Fruit fly (Drosophila melanogaster) whole organism, embryonic: ENCODE results near the gene Srp14.

Experiments
- Abd-B ChIP-seq: fragments of 200-800 bp; sonication (Bioruptor generic); optimal IDR thresholded peaks from 2 replicates; lab custom pipeline; 2018; ENCODE audit warnings: missing biosample characterization, mild to moderate bottlenecking, missing genetic modification characterization, moderate library complexity
- CG12155 ChIP-seq: fragments of 200-800 bp; sonication (Bioruptor generic); optimal IDR thresholded peaks from 3 replicates; lab custom pipeline; 2016; ENCODE audit warnings: missing biosample characterization, missing genetic modification characterization
- CG14965 ChIP-seq: fragments of 200-800 bp; sonication (Bioruptor generic); optimal IDR thresholded peaks from 2 replicates; lab custom pipeline; 2016; ENCODE audit warnings: missing biosample characterization, missing genetic modification characterization, borderline replicate concordance
- CG1602 ChIP-seq: fragments of 200-800 bp; sonication (Bioruptor generic); optimal IDR thresholded peaks from 3 replicates; lab custom pipeline; 2016; ENCODE audit warnings: missing biosample characterization, missing genetic modification characterization
- CG16813 ChIP-seq: fragments of 200-800 bp; sonication (Bioruptor generic); IDR thresholded peaks from 3 replicates; pipeline ENCODE4 v1.3.6; 2022; ENCODE audit warnings: missing biosample characterization, missing genetic modification characterization; ENCODE audit not compliant: partially characterized antibody
- CG16863 ChIP-seq: fragments of 200-800 bp; sonication (Bioruptor generic); optimal IDR thresholded peaks from 3 replicates; lab custom pipeline; 2016; ENCODE audit warnings: missing biosample characterization, missing genetic modification characterization
- CG17612 ChIP-seq: fragments of 200-800 bp; sonication (Bioruptor generic); IDR thresholded peaks from 2 replicates; pipeline ENCODE4 v1.3.6; 2022; ENCODE audit warnings: missing biosample characterization, missing genetic modification characterization
- CG3163 ChIP-seq: fragments of 200-800 bp; sonication (Bioruptor generic); optimal IDR thresholded peaks from 3 replicates; lab custom pipeline; 2016; ENCODE audit warnings: missing biosample characterization, missing genetic modification characterization
- CG32767 ChIP-seq: fragments of 200-800 bp; sonication (Bioruptor generic); IDR thresholded peaks from 2 replicates; pipeline ENCODE4 v1.3.6; 2022; ENCODE audit warnings: missing biosample characterization, missing genetic modification characterization
- CG33557 ChIP-seq: fragments of 200-800 bp; sonication (Bioruptor generic); optimal IDR thresholded peaks from 2 replicates; lab custom pipeline; 2019; ENCODE audit warnings: missing biosample characterization, mild to moderate bottlenecking, missing genetic modification characterization, moderate library complexity
- CG34422 ChIP-seq: fragments of 200-800 bp; sonication (Bioruptor generic); IDR thresholded peaks from 3 replicates; pipeline ENCODE4 v1.3.6; 2022; ENCODE audit warnings: missing biosample characterization, missing genetic modification characterization
- CG3726 ChIP-seq: fragments of 200-800 bp; sonication (Bioruptor generic); IDR thresholded peaks from 3 replicates; pipeline ENCODE4, ENCODE4 v1.3.6; 2022; ENCODE audit warnings: missing biosample characterization, missing genetic modification characterization
- CG42726 ChIP-seq: fragments of 200-800 bp; sonication (Bioruptor generic); IDR thresholded peaks from 2 replicates; pipeline ENCODE4 v1.3.6; 2022; ENCODE audit warnings: missing biosample characterization, missing genetic modification characterization; ENCODE audit not compliant: partially characterized antibody
- CG4424 ChIP-seq: fragments of 200-800 bp; sonication (Bioruptor generic); optimal IDR thresholded peaks from 3 replicates; lab custom pipeline; 2016; ENCODE audit warnings: missing biosample characterization, missing genetic modification characterization
- CG5953 ChIP-seq: fragments of 200-800 bp; sonication (Bioruptor generic); IDR thresholded peaks from 2 replicates; pipeline ENCODE4 v1.3.6; 2022; ENCODE audit warnings: missing biosample characterization, missing genetic modification characterization
- CG7372 ChIP-seq: fragments of 200-800 bp; sonication (Bioruptor generic); IDR thresholded peaks from 2 replicates; pipeline ENCODE4 v1.3.6; 2022; ENCODE audit warnings: missing biosample characterization, missing genetic modification characterization
- CG7786 ChIP-seq: fragments of 200-800 bp; sonication (Bioruptor generic); optimal IDR thresholded peaks from 2 replicates; lab custom pipeline; 2016; ENCODE audit warnings: missing biosample characterization, missing genetic modification characterization
- CG7963 ChIP-seq: fragments of 200-800 bp; sonication (Bioruptor generic); IDR thresholded peaks from 3 replicates; pipeline ENCODE4 v1.3.6; 2022; ENCODE audit warnings: missing biosample characterization, missing genetic modification characterization; ENCODE audit not compliant: partially characterized antibody
- CG8290 ChIP-seq, 3 experiments: fragments of 200-800 bp; sonication (Bioruptor generic); optimal IDR thresholded peaks; 2 replicates each; lab custom pipeline; 2016 to 2019; ENCODE audit warnings: missing biosample characterization in 3 of 3, missing genetic modification characterization in 3 of 3, mild to moderate bottlenecking in 2 of 3, moderate library complexity in 1 of 3
- CG8478 ChIP-seq: fragments of >200 bp; optimal IDR thresholded peaks from 2 replicates; lab custom pipeline; 2018
- Dad ChIP-seq: fragments of 200-800 bp; sonication (Bioruptor generic); optimal IDR thresholded peaks from 3 replicates; lab custom pipeline; 2016; ENCODE audit warnings: missing biosample characterization, missing genetic modification characterization
- Dfd ChIP-seq, 2 experiments: fragments of >200 bp; optimal IDR thresholded peaks; 2 replicates each; lab custom pipeline; 2017; ENCODE audit warnings: missing biosample characterization in 2 of 2, missing genetic modification characterization in 2 of 2
- Doc3 ChIP-seq: fragments of 200-800 bp; sonication (Bioruptor generic); IDR thresholded peaks from 3 replicates; pipeline ENCODE4 v1.3.6; 2022; ENCODE audit warnings: missing biosample characterization, missing genetic modification characterization; ENCODE audit not compliant: partially characterized antibody
- Gsc ChIP-seq: fragments of 200-800 bp; sonication (Bioruptor generic); IDR thresholded peaks from 2 replicates; pipeline ENCODE4 v1.3.6; 2022; ENCODE audit warnings: missing biosample characterization, missing genetic modification characterization
- Hey ChIP-seq: fragments of 200-800 bp; sonication (Bioruptor generic); optimal IDR thresholded peaks from 3 replicates; lab custom pipeline; 2018; ENCODE audit warnings: missing biosample characterization, mild to moderate bottlenecking, missing genetic modification characterization
- HmgD ChIP-seq: fragments of 200-800 bp; sonication (Bioruptor generic); optimal IDR thresholded peaks from 3 replicates; lab custom pipeline; 2016; ENCODE audit warnings: missing biosample characterization, missing genetic modification characterization
- HmgZ ChIP-seq: fragments of 200-800 bp; sonication (Bioruptor generic); optimal IDR thresholded peaks from 2 replicates; lab custom pipeline; 2018; ENCODE audit warnings: missing biosample characterization, mild to moderate bottlenecking, missing genetic modification characterization
- Hmr ChIP-seq: fragments of 200-800 bp; sonication (Bioruptor generic); optimal IDR thresholded peaks from 3 replicates; lab custom pipeline; 2017; ENCODE audit warnings: mild to moderate bottlenecking, missing biosample characterization, missing genetic modification reagents, missing genetic modification characterization
- Kr ChIP-seq: fragments of 200-800 bp; sonication (Bioruptor generic); optimal IDR thresholded peaks from 2 replicates; lab custom pipeline; 2017; ENCODE audit warnings: missing biosample characterization, mild to moderate bottlenecking, missing genetic modification characterization
- Meics ChIP-seq: fragments of 200-800 bp; sonication (Bioruptor generic); optimal IDR thresholded peaks from 2 replicates; lab custom pipeline; 2017; ENCODE audit warnings: missing biosample characterization, mild to moderate bottlenecking, missing genetic modification characterization
- Ptx1 ChIP-seq: fragments of 200-800 bp; sonication (Bioruptor generic); IDR thresholded peaks from 2 replicates; pipeline ENCODE4 v1.3.6; 2022; ENCODE audit warnings: missing biosample characterization, missing genetic modification characterization
- Sry-β ChIP-seq: fragments of 200-800 bp; sonication (Bioruptor generic); optimal IDR thresholded peaks from 2 replicates; lab custom pipeline; 2018; ENCODE audit warnings: missing biosample characterization, mild to moderate bottlenecking, missing genetic modification characterization, moderate library complexity
- Ssrp ChIP-seq: fragments of 200-800 bp; sonication (Bioruptor generic); optimal IDR thresholded peaks from 2 replicates; lab custom pipeline; 2018; ENCODE audit warnings: missing biosample characterization, mild to moderate bottlenecking, missing genetic modification characterization, moderate library complexity
- Vsx1 ChIP-seq: fragments of 200-800 bp; sonication (Bioruptor generic); optimal IDR thresholded peaks from 2 replicates; lab custom pipeline; 2017; ENCODE audit warnings: missing biosample characterization, mild to moderate bottlenecking, missing genetic modification characterization, missing genetic modification reagents
- bab2 ChIP-seq: fragments of 200-800 bp; sonication (Bioruptor generic); optimal IDR thresholded peaks from 2 replicates; lab custom pipeline; 2016; ENCODE audit warnings: missing biosample characterization, missing genetic modification characterization
- cas ChIP-seq: fragments of 200-800 bp; sonication (Bioruptor generic); IDR thresholded peaks from 2 replicates; pipeline ENCODE4 v1.3.6; 2022; ENCODE audit warnings: missing biosample characterization, missing genetic modification characterization
- dmrt11E ChIP-seq: fragments of 200-800 bp; sonication (Bioruptor generic); optimal IDR thresholded peaks from 3 replicates; lab custom pipeline; 2018; ENCODE audit warnings: missing biosample characterization, mild to moderate bottlenecking, missing genetic modification characterization, moderate library complexity
- fru ChIP-seq: fragments of >200 bp; optimal IDR thresholded peaks from 2 replicates; lab custom pipeline; 2017
- gcm ChIP-seq: fragments of 200-800 bp; sonication (Bioruptor generic); optimal IDR thresholded peaks from 2 replicates; lab custom pipeline; 2019; ENCODE audit warnings: missing biosample characterization, mild to moderate bottlenecking, missing genetic modification characterization, moderate library complexity
- gro ChIP-seq: fragments of 200-800 bp; sonication (Bioruptor generic); optimal IDR thresholded peaks from 2 replicates; lab custom pipeline; 2016; ENCODE audit warnings: missing biosample characterization, missing genetic modification characterization
- mam ChIP-seq: fragments of 200-800 bp; sonication (Bioruptor generic); optimal IDR thresholded peaks from 3 replicates; lab custom pipeline; 2016; ENCODE audit warnings: missing biosample characterization, missing genetic modification characterization
- nerfin-1 ChIP-seq: fragments of 200-800 bp; sonication (Bioruptor generic); optimal IDR thresholded peaks from 3 replicates; lab custom pipeline; 2019; ENCODE audit warnings: missing biosample characterization, mild to moderate bottlenecking, missing genetic modification characterization, moderate library complexity
- odd ChIP-seq: fragments of 200-800 bp; sonication (Bioruptor generic); optimal IDR thresholded peaks from 2 replicates; lab custom pipeline; 2017; ENCODE audit warnings: missing biosample characterization, mild to moderate bottlenecking, missing genetic modification characterization
- otp ChIP-seq: fragments of 200-800 bp; sonication (Bioruptor generic); IDR thresholded peaks from 3 replicates; pipeline ENCODE4, ENCODE4 v1.3.6; 2022; ENCODE audit warnings: missing biosample characterization, missing genetic modification characterization
- pfk ChIP-seq: fragments of 200-800 bp; sonication (Bioruptor generic); optimal IDR thresholded peaks from 2 replicates; lab custom pipeline; 2018; ENCODE audit warnings: missing biosample characterization, mild to moderate bottlenecking, missing genetic modification characterization, moderate library complexity
- rib ChIP-seq: fragments of 200-800 bp; sonication (Bioruptor generic); IDR thresholded peaks from 2 replicates; pipeline ENCODE4 v1.3.6; 2022; ENCODE audit warnings: missing biosample characterization, missing genetic modification characterization
- sima ChIP-seq: fragments of 200-800 bp; sonication (Bioruptor generic); optimal IDR thresholded peaks from 2 replicates; lab custom pipeline; 2016; ENCODE audit warnings: missing biosample characterization, missing genetic modification characterization
- sisA ChIP-seq: fragments of 200-800 bp; sonication (Bioruptor generic); IDR thresholded peaks from 2 replicates; pipeline ENCODE4 v1.3.6; 2022; ENCODE audit warnings: missing biosample characterization, missing genetic modification characterization
- slbo ChIP-seq: fragments of 200-800 bp; sonication (Bioruptor generic); IDR thresholded peaks from 2 replicates; pipeline ENCODE4 v1.3.6; 2022; ENCODE audit warnings: missing biosample characterization, missing genetic modification characterization
- sr ChIP-seq: fragments of 200-800 bp; sonication (Bioruptor generic); IDR thresholded peaks from 3 replicates; pipeline ENCODE4 v1.3.6; 2022; ENCODE audit warnings: missing biosample characterization, missing genetic modification characterization
- tio ChIP-seq: fragments of 200-800 bp; sonication (Bioruptor generic); optimal IDR thresholded peaks from 2 replicates; lab custom pipeline; 2017; ENCODE audit warnings: missing biosample characterization, missing genetic modification characterization, inconsistent platforms
- wdn ChIP-seq: fragments of 200-800 bp; sonication (Bioruptor generic); IDR thresholded peaks from 2 replicates; pipeline ENCODE4 v1.3.6; 2022; ENCODE audit warnings: missing biosample characterization, missing genetic modification characterization
- yki ChIP-seq: fragments of >200 bp; optimal IDR thresholded peaks from 3 replicates; lab custom pipeline; 2018

Srp14 gene

DNA sequence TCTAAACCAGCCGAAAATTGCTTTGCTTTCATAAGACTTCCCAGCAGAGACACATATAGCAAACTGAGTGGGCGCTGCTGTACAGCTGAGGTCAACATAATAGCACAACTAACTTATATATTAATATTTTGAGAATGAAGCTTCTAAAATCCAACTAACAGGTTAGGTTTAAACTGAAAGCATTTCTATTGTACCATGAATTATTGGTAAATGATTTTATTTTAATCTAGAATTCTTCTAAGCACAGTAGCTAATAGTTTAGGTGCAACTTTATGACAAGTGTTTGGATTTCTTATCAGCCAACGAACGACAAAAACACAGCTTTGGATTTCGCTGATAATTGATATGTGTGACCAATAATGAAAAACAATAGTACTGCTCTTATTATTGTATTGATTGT lies 24.9 kb upstream of the Srp14 start (continued):
- TF ChIP-seq CG12155 (no peak), CG7372 (GFP tag; lab: Robert Waterston, UW) (no peak), CG8290 (GFP tag; optimal IDR thresholded peaks at IDR 0.05; lab: Kevin White, UChicago) (no peak), CG8290 (tag; optimal IDR thresholded peaks at IDR 0.05; lab: Kevin White, UChicago) (no peak), CG32767 (no peak), sima (no peak), Hey (tag; lab: Kevin White, UChicago) (no peak), Dfd (GFP tag; optimal IDR thresholded peaks at IDR 0.05; lab: Kevin White, UChicago) (no peak), CG7786 (GFP tag; lab: Kevin White, UChicago) (no peak), nerfin-1 (no peak), HmgD (no peak), slbo (no peak), Gsc (GFP tag; lab: Robert Waterston, UW) (no peak), CG14965 (GFP tag; lab: Kevin White, UChicago) (no peak), Meics (GFP tag; lab: Kevin White, UChicago) (peak; percentile 14), CG8478 (no peak), CG1602 (GFP tag; lab: Kevin White, UChicago) (no peak), bab2 (GFP tag; lab: Kevin White, UChicago) (peak; percentile 32), CG17612 (GFP tag; lab: Robert Waterston, UW) (no peak), CG16863 (no peak), gro (GFP tag; lab: Kevin White, UChicago) (peak; percentile 81), Sry-β (GFP tag; lab: Kevin White, UChicago) (no peak), rib (GFP tag; lab: Robert Waterston, UW) (no peak; the same call in 1 of the 2 replicates), HmgZ (tag; lab: Kevin White, UChicago) (no peak), gcm (peak; percentile 17), Dad (GFP tag; lab: Kevin White, UChicago) (no peak), CG4424 (peak; percentile 47), CG3163 (GFP tag; lab: Kevin White, UChicago) (no peak), CG7963 (GFP tag; lab: Robert Waterston, UW) (no peak), wdn (no peak), pfk (GFP tag; lab: Kevin White, UChicago) (no peak), Ssrp (tag; lab: Kevin White, UChicago) (no peak), Hmr (peak; percentile 65), dmrt11E (tag; lab: Kevin White, UChicago) (no peak), fru (lab: Kevin White, UChicago) (no peak), Kr (GFP tag; lab: Kevin White, UChicago) (no peak), cas (no peak), CG5953 (GFP tag; lab: Robert Waterston, UW) (no peak), CG42726 (no peak), Abd-B (GFP tag; lab: Kevin White, UChicago) (peak; percentile 20), CG16813 (GFP tag; lab: Robert Waterston, UW) (no peak), tio (GFP tag; lab: Kevin White, UChicago) (no peak), CG3726 (GFP tag; lab: Robert Waterston, UW) (0 out of 3 replicates have a peak, but pooled peaks have one; percentile 41), Doc3 (no peak), sisA (GFP tag; lab: Robert Waterston, UW) (peak; percentile 51), sr (peak; percentile 80), Vsx1 (GFP tag; lab: Kevin White, UChicago) (peak; percentile 4), odd (GFP tag; lab: Kevin White, UChicago) (no peak), mam (peak; percentile 61), otp (GFP tag; lab: Robert Waterston, UW) (no peak), CG34422 (GFP tag; lab: Robert Waterston, UW) (0 out of 3 replicates have a peak, but pooled peaks have one; percentile 56), CG33557 (GFP tag; lab: Kevin White, UChicago) (no peak), Ptx1 (peak; percentile 73), yki (no peak)
